Worm (Caenorhabditis elegans): ENCODE data around the gene vab-7.

ce11 chrIII:10903009-10903609 is 17.0 kb upstream of the vab-7 start:
- TF ChIP-seq unc-62 (GFP tag; optimal IDR thresholded peaks at IDR 0.05) (no peak), ztf-11 (tag; optimal IDR thresholded peaks at IDR 0.05) (no peak), elt-2 (tag; optimal IDR thresholded peaks at IDR 0.05) (no peak)
